Fruit fly (Drosophila melanogaster) whole organism, embryonic: ENCODE measurements around the gene CG15403.
A peak's percentile ranks its signal among the peaks of the same experiment; 100 is the strongest.

Source experiments
- Ada2b ChIP-seq: fragments of 200-800 bp; sonication (Bioruptor generic); IDR thresholded peaks from 2 replicates; pipeline ENCODE4 v1.3.6; 2022; ENCODE audit warnings: missing biosample characterization, missing genetic modification characterization
- Asciz ChIP-seq: fragments of 200-800 bp; sonication (Bioruptor generic); optimal IDR thresholded peaks from 2 replicates; lab custom pipeline; 2017; ENCODE audit warnings: missing biosample characterization, mild to moderate bottlenecking, missing genetic modification characterization, missing genetic modification reagents
- Blimp-1 ChIP-seq: fragments of 200-800 bp; sonication (Bioruptor generic); optimal IDR thresholded peaks from 3 replicates; lab custom pipeline; 2018; ENCODE audit warnings: missing biosample characterization, missing genetic modification characterization, mild to moderate bottlenecking, moderate library complexity, missing genetic modification reagents
- CG10209 ChIP-seq: fragments of 200-800 bp; sonication (Bioruptor generic); optimal IDR thresholded peaks from 3 replicates; lab custom pipeline; 2017; ENCODE audit warnings: missing biosample characterization, mild to moderate bottlenecking, missing genetic modification characterization, missing genetic modification reagents
- CG10366 ChIP-seq: fragments of 200-800 bp; sonication (Bioruptor generic); IDR thresholded peaks from 2 replicates; pipeline ENCODE4 v1.3.6; 2022; ENCODE audit warnings: missing biosample characterization, missing genetic modification characterization
- CG11093 ChIP-seq: fragments of 200-800 bp; sonication (Bioruptor generic); IDR thresholded peaks from 3 replicates; pipeline ENCODE4 v1.3.6; 2022; ENCODE audit warnings: missing biosample characterization, missing genetic modification characterization
- CG11247 ChIP-seq: fragments of 200-800 bp; sonication (Bioruptor generic); IDR thresholded peaks from 2 replicates; pipeline ENCODE4 v1.3.6; 2022; ENCODE audit warnings: missing biosample characterization, missing genetic modification characterization
- CG13424 ChIP-seq: fragments of 200-800 bp; sonication (Bioruptor generic); optimal IDR thresholded peaks from 2 replicates; lab custom pipeline; 2019; ENCODE audit warnings: missing biosample characterization, mild to moderate bottlenecking, missing genetic modification characterization, moderate library complexity
- CG14710 ChIP-seq: fragments of 200-800 bp; sonication (Bioruptor generic); optimal IDR thresholded peaks from 3 replicates; lab custom pipeline; 2019; ENCODE audit warnings: missing biosample characterization, mild to moderate bottlenecking, missing genetic modification characterization, moderate library complexity
- CG1529 ChIP-seq: fragments of 200-800 bp; sonication (Bioruptor generic); optimal IDR thresholded peaks from 3 replicates; lab custom pipeline; 2018; ENCODE audit warnings: missing biosample characterization, missing genetic modification characterization
- CG17328 ChIP-seq: fragments of 200-800 bp; sonication (Bioruptor generic); IDR thresholded peaks from 2 replicates; pipeline ENCODE4 v1.3.6; 2022; ENCODE audit warnings: missing biosample characterization, missing genetic modification characterization
- CG17829 ChIP-seq: fragments of 200-800 bp; optimal IDR thresholded peaks from 2 replicates; lab custom pipeline; 2019; ENCODE audit warnings: missing biosample characterization, mild to moderate bottlenecking, missing genetic modification characterization, moderate library complexity
- CG7839 ChIP-seq: fragments of 200-800 bp; sonication (Bioruptor generic); optimal IDR thresholded peaks from 3 replicates; lab custom pipeline; 2018; ENCODE audit warnings: missing biosample characterization, mild to moderate bottlenecking, missing genetic modification characterization, moderate library complexity
- CG9797 ChIP-seq: fragments of 200-800 bp; sonication (Bioruptor generic); optimal IDR thresholded peaks from 3 replicates; lab custom pipeline; 2018; ENCODE audit warnings: missing biosample characterization, mild to moderate bottlenecking, missing genetic modification characterization
- CG9932 ChIP-seq: fragments of 200-800 bp; sonication (Bioruptor generic); IDR thresholded peaks from 2 replicates; pipeline ENCODE4 v1.3.6; 2022; ENCODE audit warnings: missing biosample characterization, missing genetic modification characterization
- D ChIP-seq, 2 experiments: fragments of 200-800 bp in 1 of 2; fragments of >200 bp in 1 of 2; sonication (Bioruptor generic) in 1 of 2; optimal IDR thresholded peaks; 2 replicates in 1 of 2; 3 replicates in 1 of 2; lab custom pipeline; 2017; ENCODE audit warnings: mild to moderate bottlenecking in 1 of 2, missing biosample characterization in 1 of 2, missing genetic modification characterization in 1 of 2, missing genetic modification reagents in 1 of 2
- Dek ChIP-seq: fragments of 200-800 bp; sonication (Bioruptor generic); optimal IDR thresholded peaks from 3 replicates; lab custom pipeline; 2019; ENCODE audit warnings: missing biosample characterization, mild to moderate bottlenecking, missing genetic modification characterization, moderate library complexity
- Drgx ChIP-seq: fragments of 200-800 bp; sonication (Bioruptor generic); IDR thresholded peaks from 2 replicates; pipeline ENCODE4 v1.3.6; 2022; ENCODE audit warnings: missing biosample characterization, missing genetic modification characterization
- Hsf ChIP-seq: fragments of 200-800 bp; sonication (Bioruptor generic); optimal IDR thresholded peaks from 3 replicates; lab custom pipeline; 2016; ENCODE audit warnings: missing biosample characterization, missing genetic modification characterization
- Med ChIP-seq: fragments of 200-800 bp; sonication (Bioruptor generic); peaks from one replicate; lab custom pipeline; 2016; ENCODE audit warnings: missing biosample characterization, missing genetic modification characterization, mild to moderate bottlenecking, inconsistent platforms, moderate library complexity
- Mrtf ChIP-seq: fragments of 200-800 bp; sonication (Bioruptor generic); IDR thresholded peaks from 3 replicates; pipeline ENCODE4 v1.3.6; 2022; ENCODE audit warnings: missing biosample characterization, missing genetic modification characterization
- Nf-YC ChIP-seq: fragments of 200-800 bp; optimal IDR thresholded peaks from 3 replicates; lab custom pipeline; 2019; ENCODE audit warnings: missing biosample characterization, mild to moderate bottlenecking, missing genetic modification characterization, moderate library complexity
- Pdp1 ChIP-seq, 2 experiments: fragments of 200-800 bp; sonication (Bioruptor generic); optimal IDR thresholded peaks; 3 replicates each; lab custom pipeline; 2016; ENCODE audit warnings: missing biosample characterization in 2 of 2, missing genetic modification characterization in 2 of 2, mild to moderate bottlenecking in 1 of 2, moderate library complexity in 1 of 2
- Rfx ChIP-seq: fragments of 200-800 bp; sonication (Bioruptor generic); IDR thresholded peaks from 2 replicates; pipeline ENCODE4 v1.3.6; 2022; ENCODE audit warnings: missing biosample characterization, missing genetic modification characterization
- Sox102F ChIP-seq: fragments of 200-800 bp; sonication (Bioruptor generic); optimal IDR thresholded peaks from 2 replicates; lab custom pipeline; 2018; ENCODE audit warnings: missing biosample characterization, mild to moderate bottlenecking, missing genetic modification characterization, moderate library complexity
- Ssrp ChIP-seq: fragments of 200-800 bp; sonication (Bioruptor generic); optimal IDR thresholded peaks from 2 replicates; lab custom pipeline; 2018; ENCODE audit warnings: missing biosample characterization, mild to moderate bottlenecking, missing genetic modification characterization, moderate library complexity
- Xbp1 ChIP-seq: fragments of 200-800 bp; sonication (Bioruptor generic); optimal IDR thresholded peaks from 3 replicates; lab custom pipeline; 2016; ENCODE audit warnings: missing biosample characterization, mild to moderate bottlenecking, missing genetic modification characterization
- bsh ChIP-seq, 2 experiments: fragments of 200-800 bp; sonication (Bioruptor generic); optimal IDR thresholded peaks; 2 replicates each; lab custom pipeline; 2017 to 2018; ENCODE audit warnings: mild to moderate bottlenecking in 2 of 2, missing biosample characterization in 2 of 2, missing genetic modification characterization in 2 of 2, moderate library complexity in 1 of 2
- chif ChIP-seq, 2 experiments: fragments of 200-800 bp; sonication (Bioruptor generic); optimal IDR thresholded peaks; 3 replicates each; lab custom pipeline; 2016; ENCODE audit warnings: missing biosample characterization in 2 of 2, missing genetic modification characterization in 2 of 2
- ci ChIP-seq: fragments of 200-800 bp; sonication (Bioruptor generic); IDR thresholded peaks from 3 replicates; pipeline ENCODE4 v1.3.6; 2022; ENCODE audit warnings: missing biosample characterization, missing genetic modification characterization
- esg ChIP-seq: fragments of 200-800 bp; sonication (Bioruptor generic); conservative IDR thresholded peaks from 2 replicates; pipeline ENCODE4 v1.3.6; 2022; ENCODE audit warnings: missing biosample characterization, missing genetic modification characterization
- gce ChIP-seq: fragments of 200-800 bp; sonication (Bioruptor generic); IDR thresholded peaks from 3 replicates; pipeline ENCODE4 v1.3.6; 2022; ENCODE audit warnings: missing biosample characterization, missing genetic modification characterization
- gem ChIP-seq: fragments of 200-800 bp; sonication (Bioruptor generic); optimal IDR thresholded peaks from 2 replicates; lab custom pipeline; 2019; ENCODE audit warnings: missing biosample characterization, mild to moderate bottlenecking, missing genetic modification characterization, moderate library complexity
- ind ChIP-seq: fragments of 200-800 bp; sonication (Bioruptor generic); optimal IDR thresholded peaks from 3 replicates; lab custom pipeline; 2016; ENCODE audit warnings: missing biosample characterization, missing genetic modification characterization
- ken ChIP-seq: fragments of 200-800 bp; sonication (Bioruptor generic); IDR thresholded peaks from 3 replicates; pipeline ENCODE4 v1.3.6; 2022; ENCODE audit warnings: missing biosample characterization, missing genetic modification characterization
- knrl ChIP-seq: fragments of 200-800 bp; sonication (Bioruptor generic); IDR thresholded peaks from 3 replicates; pipeline ENCODE4 v1.3.6; 2022; ENCODE audit warnings: missing biosample characterization, missing genetic modification characterization; ENCODE audit not compliant: partially characterized antibody
- lab ChIP-seq: fragments of 200-800 bp; sonication (Bioruptor generic); optimal IDR thresholded peaks from 3 replicates; lab custom pipeline; 2017; ENCODE audit warnings: missing biosample characterization, missing genetic modification characterization, mild to moderate bottlenecking, moderate library complexity, missing genetic modification reagents
- lola ChIP-seq, 3 experiments: fragments of >200 bp in 2 of 3; fragments of 200-800 bp in 1 of 3; sonication (Bioruptor generic) in 1 of 3; optimal IDR thresholded peaks; 2 replicates each; lab custom pipeline; 2017 to 2019; ENCODE audit warnings: missing biosample characterization in 3 of 3, missing genetic modification characterization in 3 of 3, mild to moderate bottlenecking in 1 of 3, moderate library complexity in 1 of 3
- nmo ChIP-seq: fragments of 200-800 bp; sonication (Bioruptor generic); optimal IDR thresholded peaks from 2 replicates; lab custom pipeline; 2018; ENCODE audit warnings: missing biosample characterization, mild to moderate bottlenecking, missing genetic modification characterization, moderate library complexity
- otp ChIP-seq: fragments of 200-800 bp; sonication (Bioruptor generic); IDR thresholded peaks from 3 replicates; pipeline ENCODE4, ENCODE4 v1.3.6; 2022; ENCODE audit warnings: missing biosample characterization, missing genetic modification characterization
- sens ChIP-seq: fragments of 200-800 bp; sonication (Bioruptor generic); peaks from one replicate; lab custom pipeline; 2016; ENCODE audit warnings: missing biosample characterization, missing genetic modification characterization
- sens-2 ChIP-seq: fragments of 200-800 bp; sonication (Bioruptor generic); IDR thresholded peaks from 2 replicates; pipeline ENCODE4 v1.3.6; 2022; ENCODE audit warnings: missing biosample characterization, missing genetic modification characterization
- ssp ChIP-seq: fragments of 200-800 bp; sonication (Bioruptor generic); IDR thresholded peaks from 2 replicates; pipeline ENCODE4 v1.3.6; 2022; ENCODE audit warnings: missing biosample characterization, missing genetic modification characterization
- unpg ChIP-seq: fragments of 200-800 bp; sonication (Bioruptor generic); optimal IDR thresholded peaks from 3 replicates; lab custom pipeline; 2018; ENCODE audit warnings: missing biosample characterization, mild to moderate bottlenecking, missing genetic modification characterization, moderate library complexity

Gene CG15403

DNA sequence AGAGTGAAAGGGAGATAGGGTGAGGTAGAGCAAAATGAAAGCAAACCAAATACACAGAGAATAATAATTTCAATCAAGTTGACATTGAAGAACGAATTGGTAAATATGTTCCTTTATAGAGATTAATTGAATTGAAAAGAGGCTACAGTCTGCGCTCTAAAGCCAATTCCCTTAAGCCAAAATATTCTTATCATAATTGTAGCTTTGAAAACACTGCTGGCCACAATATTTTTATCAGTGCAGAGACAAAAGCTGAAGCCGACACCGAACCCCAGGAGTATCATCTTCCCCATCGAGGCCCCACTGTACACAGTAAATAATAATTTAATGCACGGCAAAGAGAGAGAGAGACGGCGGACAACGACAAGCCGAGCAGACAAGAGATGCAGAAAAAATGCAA, 22.5 kb upstream of the CG15403 start (continued):
- TF ChIP-seq ind (GFP tag; lab: Kevin White, UChicago) (peak; percentile 10), CG13424 (tag; lab: Kevin White, UChicago) (no peak), Sox102F (GFP tag; lab: Kevin White, UChicago) (peak; percentile 17), Pdp1 (GFP tag; optimal IDR thresholded peaks at IDR 0.05; lab: Kevin White, UChicago) (peak in 1 of 2 experiments; percentile 3), Ada2b (peak; percentile 52; the same call in 1 of the 2 replicates), CG14710 (peak; percentile 24), Blimp-1 (peak; percentile 51), gce (GFP tag; lab: Robert Waterston, UW) (0 out of 3 replicates have a peak, but pooled peaks have one; percentile 24), Nf-YC (tag; lab: Kevin White, UChicago) (no peak), CG10366 (peak; percentile 46), Dek (tag; lab: Kevin White, UChicago) (no peak), otp (0 out of 3 replicates have a peak, but pooled peaks have one; percentile 53), chif (GFP tag; optimal IDR thresholded peaks at IDR 0.05; lab: Kevin White, UChicago) (peak in 1 of 2 experiments; percentile 15), ken (peak; percentile 43; the same call in 1 of the 3 replicates), gem (peak; percentile 11), CG1529 (GFP tag; lab: Kevin White, UChicago) (no peak), bsh (GFP tag; optimal IDR thresholded peaks at IDR 0.05; lab: Kevin White, UChicago) (peak in 1 of 2 experiments; percentile 64), sens-2 (GFP tag; lab: Robert Waterston, UW) (peak; percentile 53; the same call in 1 of the 2 replicates), Xbp1 (GFP tag; lab: Kevin White, UChicago) (peak; percentile 12), CG7839 (tag; lab: Kevin White, UChicago) (peak; percentile 18), esg (GFP tag; lab: Robert Waterston, UW) (0 out of 2 replicates have a peak, but pooled peaks have one; percentile 13), ci (GFP tag; lab: Robert Waterston, UW) (peak; percentile 41; the same call in 2 of the 3 replicates), sens (peak; percentile 91), D (optimal IDR thresholded peaks at IDR 0.05; lab: Kevin White, UChicago) (no peak), D (GFP tag; optimal IDR thresholded peaks at IDR 0.05; lab: Kevin White, UChicago) (peak; percentile 1), Med (GFP tag; lab: Kevin White, UChicago) (peak; percentile 89), ssp (0 out of 2 replicates have a peak, but pooled peaks have one; percentile 14), lab (GFP tag; lab: Kevin White, UChicago) (peak; percentile 13), CG17328 (GFP tag; lab: Robert Waterston, UW) (peak; percentile 40; the same call in 1 of the 2 replicates), CG11093 (0 out of 3 replicates have a peak, but pooled peaks have one; percentile 63), Mrtf (GFP tag; lab: Robert Waterston, UW) (peak; percentile 12; the same call in 1 of the 3 replicates), Asciz (GFP tag; lab: Kevin White, UChicago) (peak; percentile 18), Hsf (GFP tag; lab: Kevin White, UChicago) (peak; percentile 37), lola (GFP tag; optimal IDR thresholded peaks at IDR 0.05; lab: Kevin White, UChicago) (peak in 1 of 3 experiments; percentile 1), CG10209 (GFP tag; lab: Kevin White, UChicago) (no peak), Rfx (GFP tag; lab: Robert Waterston, UW) (peak; percentile 29; the same call in 1 of the 2 replicates), nmo (GFP tag; lab: Kevin White, UChicago) (peak; percentile 49), CG9797 (no peak), knrl (no peak), CG11247 (GFP tag; lab: Robert Waterston, UW) (no peak), CG17829 (tag; lab: Kevin White, UChicago) (peak; percentile 35), CG9932 (GFP tag; lab: Robert Waterston, UW) (peak; percentile 22; the same call in 1 of the 2 replicates), Ssrp (tag; lab: Kevin White, UChicago) (peak; percentile 28), Drgx (GFP tag; lab: Robert Waterston, UW) (peak; percentile 75), unpg (GFP tag; lab: Kevin White, UChicago) (peak; percentile 49)
